Fruit fly (Drosophila melanogaster): ENCODE data around the gene Kcmf1.

dm6 chr3R:9033619-9034401, 19.1 kb upstream of the Kcmf1 start:
- TF ChIP-seq toe (GFP tag; optimal IDR thresholded peaks at IDR 0.05) (peak; percentile 25), kay (GFP tag; ENCODE audit: borderline replicate concordance) (peak; percentile 51), pad (GFP tag; optimal IDR thresholded peaks at IDR 0.05) (peak; percentile 62), cic (GFP tag; optimal IDR thresholded peaks at IDR 0.05) (peak; percentile 24), CG5204 (GFP tag; optimal IDR thresholded peaks at IDR 0.05) (no peak)
